Fruit fly (Drosophila melanogaster): ENCODE results near the gene mRRF2.

dm6 chr3R:22635684-22636566 is 22.4 kb downstream of the mRRF2 start:
- no peak for TF ChIP-seq CG9948 (tag; optimal IDR thresholded peaks at IDR 0.05)
- TF ChIP-seq gl (tag; optimal IDR thresholded peaks at IDR 0.05) = no peak
- TF ChIP-seq Ets98B (GFP tag; IDR thresholded peaks at IDR 0.05) = no peak
- TF ChIP-seq CG10348 (GFP tag; IDR thresholded peaks at IDR 0.05) = no peak
- TF ChIP-seq rn (GFP tag; IDR thresholded peaks at IDR 0.05) = no peak
- no peak for TF ChIP-seq CG12605 (GFP tag; IDR thresholded peaks at IDR 0.05)

Measured in whole organism, pupa.